Fruit fly (Drosophila melanogaster): Measurements from ENCODE around the gene Srrm234.

DNA sequence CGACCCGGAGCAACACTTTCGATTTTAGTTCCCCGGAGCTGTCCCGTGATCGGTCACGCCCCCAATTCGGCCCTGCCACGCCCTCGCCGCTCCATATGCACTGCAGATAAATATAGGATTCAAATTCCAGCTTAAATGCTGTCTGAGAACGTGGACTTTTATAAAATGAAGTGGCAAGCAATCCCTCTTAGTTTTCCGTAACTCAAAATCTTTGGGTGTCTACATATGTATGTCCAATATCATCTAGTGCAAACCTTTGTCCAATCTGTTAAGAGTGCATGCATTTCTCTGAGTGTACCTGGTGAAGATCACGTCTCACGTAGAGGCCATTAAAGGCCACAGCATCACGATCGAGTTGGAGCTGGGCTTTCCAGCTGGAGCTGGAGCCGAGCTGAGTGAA lies 45.7 kb upstream of the Srrm234 start:
- TF ChIP-seq ttk (optimal IDR thresholded peaks at IDR 0.05) (no peak), Myc (optimal IDR thresholded peaks at IDR 0.05) (no peak), h (optimal IDR thresholded peaks at IDR 0.05) (no peak)

All from Kc167 (cell line).